Worm (Caenorhabditis elegans) whole organism, L4 larva: ENCODE data around the gene exc-7.

Experiments used
- T26A8.4 ChIP-seq: fragments of 200-800 bp; sonication (Bioruptor generic); IDR thresholded peaks from 2 replicates; pipeline ENCODE4 v1.3.6; 2022; ENCODE audit warnings: missing genetic modification characterization, missing compliant biosample characterization
- Y48G9A.11 ChIP-seq: fragments of 200-800 bp; sonication (Bioruptor generic); IDR thresholded peaks from 2 replicates; pipeline ENCODE4 v1.3.6; 2022; ENCODE audit warnings: missing genetic modification reagents, missing genetic modification characterization, missing compliant biosample characterization
- ama-1 ChIP-seq: fragments of 150-350 bp; optimal IDR thresholded peaks from 2 replicates; lab custom pipeline; 2014; ENCODE audit warnings: inconsistent platforms, mixed read lengths
- daf-12 ChIP-seq: fragments of 150-350 bp; optimal IDR thresholded peaks from 2 replicates; lab custom pipeline; 2014; ENCODE audit warnings: missing biosample characterization, missing genetic modification reagents, missing genetic modification characterization
- dmd-6 ChIP-seq: fragments of 200-800 bp; sonication (Bioruptor generic); IDR thresholded peaks from 2 replicates; pipeline ENCODE4 v1.3.6; 2022; ENCODE audit warnings: missing genetic modification reagents, missing genetic modification characterization, missing compliant biosample characterization
- nhr-237 ChIP-seq: sonication (generic microtip); optimal IDR thresholded peaks from 2 replicates; lab custom pipeline; 2017; ENCODE audit warnings: missing biosample characterization, missing genetic modification characterization
- nhr-41 ChIP-seq: fragments of 200-800 bp; sonication (Bioruptor generic); IDR thresholded peaks from 2 replicates; pipeline ENCODE4 v1.3.6; 2022; ENCODE audit warnings: missing genetic modification reagents, missing genetic modification characterization, missing compliant biosample characterization
- pha-4 ChIP-seq, 2 experiments: fragments of 150-350 bp in 1 of 2; fragments of 200-800 bp in 1 of 2; sonication (Bioruptor generic) in 1 of 2; IDR thresholded peaks in 1 of 2; optimal IDR thresholded peaks in 1 of 2; 2 replicates each; pipeline versions ENCODE4 v1.3.6 to Lab custom; 2014 to 2022; ENCODE audit warnings: missing genetic modification characterization in 2 of 2, missing genetic modification reagents in 2 of 2, missing biosample characterization in 1 of 2, missing compliant biosample characterization in 1 of 2
- pqm-1 ChIP-seq: sonication (generic microtip); optimal IDR thresholded peaks from 2 replicates; lab custom pipeline; 2017; ENCODE audit warnings: missing biosample characterization, missing genetic modification characterization

DNA sequence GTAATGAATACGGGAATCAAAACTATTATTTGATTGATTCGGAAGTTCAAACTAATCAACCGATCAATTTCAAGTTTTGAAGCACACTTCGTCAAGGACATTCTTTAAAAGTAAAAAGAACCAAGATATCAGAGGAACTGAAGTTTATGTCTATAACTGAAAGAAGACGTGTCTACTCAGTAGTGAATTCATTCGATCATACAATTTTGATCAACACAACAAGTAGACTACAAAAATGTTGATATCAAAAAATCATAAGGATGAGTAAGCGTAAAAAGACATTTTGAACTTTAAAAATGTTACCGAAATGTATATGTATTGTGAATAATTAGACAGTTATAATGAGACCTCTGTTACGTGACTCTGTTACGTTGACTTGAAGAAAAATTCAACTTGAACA, 33.0 kb upstream of the exc-7 start, which contains the start of gene sra-4:
- TF ChIP-seq nhr-41 (GFP tag; lab: Robert Waterston, UW) (no peak), Y48G9A.11 (GFP tag; lab: Robert Waterston, UW) (no peak), nhr-237 (no peak), pha-4 (GFP tag; IDR thresholded peaks at IDR 0.05; lab: Robert Waterston, UW) (no peak), pha-4 (tag; optimal IDR thresholded peaks at IDR 0.05; lab: Kevin White, UChicago) (no peak), pqm-1 (tag; lab: Kevin White, UChicago) (no peak), dmd-6 (GFP tag; lab: Robert Waterston, UW) (no peak), T26A8.4 (no peak), ama-1 (lab: Kevin White, UChicago) (no peak), daf-12 (no peak)
